Worm (Caenorhabditis elegans) whole organism, L1 larva: ENCODE results near the gene sups-1.

Experiments
- F16B12.6 ChIP-seq: fragments of 150-350 bp; optimal IDR thresholded peaks from 2 replicates; lab custom pipeline; 2014; ENCODE audit warnings: missing biosample characterization, missing genetic modification characterization
- alr-1 ChIP-seq: fragments of 200-800 bp; sonication (Bioruptor generic); optimal IDR thresholded peaks from 2 replicates; lab custom pipeline; 2018; ENCODE audit warnings: borderline replicate concordance, mild to moderate bottlenecking, missing genetic modification characterization, missing compliant biosample characterization
- ceh-63 ChIP-seq: fragments of 200-800 bp; sonication (Bioruptor generic); optimal IDR thresholded peaks from 2 replicates; lab custom pipeline; 2018; ENCODE audit warnings: mild to moderate bottlenecking, missing genetic modification characterization, missing compliant biosample characterization
- ceh-82 ChIP-seq, 3 experiments: fragments of 150-350 bp in 1 of 3; sonication (generic microtip) in 2 of 3; optimal IDR thresholded peaks; 2 replicates each; lab custom pipeline; 2014 to 2017; ENCODE audit warnings: missing biosample characterization in 3 of 3, missing genetic modification characterization in 3 of 3
- ceh-88 ChIP-seq: fragments of 200-800 bp; sonication (Bioruptor generic); IDR thresholded peaks from 2 replicates; pipeline ENCODE4 v1.3.6; 2022; ENCODE audit warnings: missing genetic modification characterization, missing compliant biosample characterization
- ceh-90 ChIP-seq: sonication (generic microtip); optimal IDR thresholded peaks from 2 replicates; lab custom pipeline; 2016; ENCODE audit warnings: missing genetic modification characterization, missing compliant biosample characterization
- ces-1 ChIP-seq: fragments of 150-350 bp; optimal IDR thresholded peaks from 2 replicates; lab custom pipeline; 2014; ENCODE audit warnings: missing biosample characterization, missing genetic modification reagents, missing genetic modification characterization
- dsc-1 ChIP-seq: sonication (generic microtip); optimal IDR thresholded peaks from 2 replicates; lab custom pipeline; 2016; ENCODE audit warnings: mild to moderate bottlenecking, missing genetic modification characterization, missing compliant biosample characterization
- efl-1 ChIP-seq, 4 experiments: fragments of 150-350 bp; optimal IDR thresholded peaks in 3 of 4; peaks in 1 of 4; 1 replicate in 1 of 4; 2 replicates in 3 of 4; lab custom pipeline; 2014; ENCODE audit warnings: missing biosample characterization in 2 of 4, missing genetic modification characterization in 2 of 4, missing genetic modification reagents in 2 of 4
- egl-27 ChIP-seq, 2 experiments: fragments of 150-350 bp in 1 of 2; sonication (generic microtip); optimal IDR thresholded peaks; 3 replicates each; lab custom pipeline; 2017 to 2018; ENCODE audit warnings: missing biosample characterization in 2 of 2, missing genetic modification characterization in 2 of 2, missing genetic modification reagents in 2 of 2
- elt-2 ChIP-seq: sonication (generic microtip); optimal IDR thresholded peaks from 2 replicates; lab custom pipeline; 2016; ENCODE audit warnings: missing genetic modification characterization, mild to moderate bottlenecking, inconsistent platforms, missing compliant biosample characterization, missing genetic modification reagents
- fkh-10 ChIP-seq: sonication (generic microtip); optimal IDR thresholded peaks from 2 replicates; lab custom pipeline; 2017; ENCODE audit warnings: missing biosample characterization, missing genetic modification reagents, missing genetic modification characterization
- fkh-8 ChIP-seq: sonication (generic microtip); optimal IDR thresholded peaks from 2 replicates; lab custom pipeline; 2016; ENCODE audit warnings: mild to moderate bottlenecking, missing genetic modification characterization, missing compliant biosample characterization
- fos-1 ChIP-seq: fragments of 150-350 bp; optimal IDR thresholded peaks from 2 replicates; lab custom pipeline; 2014; ENCODE audit warnings: missing biosample characterization, missing genetic modification characterization
- hlh-4 ChIP-seq: sonication (generic microtip); optimal IDR thresholded peaks from 2 replicates; lab custom pipeline; 2016; ENCODE audit warnings: mild to moderate bottlenecking, missing genetic modification characterization, missing compliant biosample characterization
- hpl-2 ChIP-seq: fragments of 150-350 bp; optimal IDR thresholded peaks from 2 replicates; lab custom pipeline; 2014; ENCODE audit warnings: missing biosample characterization, missing genetic modification reagents, missing genetic modification characterization
- irx-1 ChIP-seq: sonication (generic microtip); optimal IDR thresholded peaks from 2 replicates; lab custom pipeline; 2016; ENCODE audit warnings: missing genetic modification characterization, missing compliant biosample characterization
- isw-1 ChIP-seq: fragments of 200-800 bp; sonication (Bioruptor generic); IDR thresholded peaks from 2 replicates; pipeline ENCODE4 v1.3.6; 2022; ENCODE audit warnings: missing genetic modification characterization, missing compliant biosample characterization
- lin-13 ChIP-seq: fragments of 150-350 bp; optimal IDR thresholded peaks from 2 replicates; lab custom pipeline; 2014; ENCODE audit warnings: missing biosample characterization, missing genetic modification reagents, missing genetic modification characterization
- lin-14 ChIP-seq: fragments of 200-800 bp; sonication (Bioruptor generic); optimal IDR thresholded peaks from 2 replicates; lab custom pipeline; 2018; ENCODE audit warnings: mild to moderate bottlenecking, missing genetic modification characterization, moderate library complexity, missing compliant biosample characterization
- lin-35 ChIP-seq, 2 experiments: fragments of 150-350 bp; optimal IDR thresholded peaks; 2 replicates each; lab custom pipeline; 2014; ENCODE audit warnings: missing biosample characterization in 2 of 2, missing genetic modification characterization in 2 of 2, missing genetic modification reagents in 2 of 2
- lsy-2 ChIP-seq, 2 experiments: fragments of 150-350 bp; optimal IDR thresholded peaks; 2 replicates each; lab custom pipeline; 2014; ENCODE audit warnings: missing biosample characterization in 2 of 2, missing genetic modification characterization in 2 of 2
- mdl-1 ChIP-seq, 2 experiments: fragments of 150-350 bp; optimal IDR thresholded peaks; 2 replicates each; lab custom pipeline; 2014 to 2017; ENCODE audit warnings: missing biosample characterization in 2 of 2, missing genetic modification characterization in 2 of 2, inconsistent platforms in 1 of 2
- mef-2 ChIP-seq: fragments of 150-350 bp; optimal IDR thresholded peaks from 2 replicates; lab custom pipeline; 2014; ENCODE audit warnings: missing biosample characterization, missing genetic modification characterization
- nhr-237 ChIP-seq: fragments of 150-350 bp; optimal IDR thresholded peaks from 2 replicates; lab custom pipeline; 2014; ENCODE audit warnings: missing biosample characterization, missing genetic modification characterization
- nhr-28 ChIP-seq: fragments of 150-350 bp; optimal IDR thresholded peaks from 2 replicates; lab custom pipeline; 2014; ENCODE audit warnings: missing biosample characterization, missing genetic modification characterization
- nhr-47 ChIP-seq: sonication (generic microtip); optimal IDR thresholded peaks from 2 replicates; lab custom pipeline; 2016; ENCODE audit warnings: mild to moderate bottlenecking, missing genetic modification characterization, moderate library complexity, missing compliant biosample characterization
- nhr-71 ChIP-seq: sonication (generic microtip); optimal IDR thresholded peaks from 2 replicates; lab custom pipeline; 2016; ENCODE audit warnings: mild to moderate bottlenecking, missing genetic modification characterization, moderate library complexity, missing compliant biosample characterization
- nhr-84 ChIP-seq: sonication (generic microtip); optimal IDR thresholded peaks from 2 replicates; lab custom pipeline; 2017; ENCODE audit warnings: missing biosample characterization, missing genetic modification characterization
- pag-3 ChIP-seq: sonication (generic microtip); optimal IDR thresholded peaks from 2 replicates; lab custom pipeline; 2017; ENCODE audit warnings: missing genetic modification characterization, mild to moderate bottlenecking, missing compliant biosample characterization, antibody characterized with exemption, borderline replicate concordance; ENCODE audit not compliant: insufficient read depth
- pax-3 ChIP-seq: fragments of 200-800 bp; sonication (Bioruptor generic); optimal IDR thresholded peaks from 2 replicates; lab custom pipeline; 2018; ENCODE audit warnings: mild to moderate bottlenecking, missing genetic modification characterization, moderate library complexity, missing compliant biosample characterization
- rnt-1 ChIP-seq: sonication (generic microtip); optimal IDR thresholded peaks from 2 replicates; lab custom pipeline; 2016; ENCODE audit warnings: mild to moderate bottlenecking, missing genetic modification characterization, moderate library complexity, missing compliant biosample characterization
- skn-1 ChIP-seq: fragments of 150-350 bp; optimal IDR thresholded peaks from 2 replicates; lab custom pipeline; 2014; ENCODE audit warnings: missing biosample characterization, missing genetic modification characterization
- snpc-4 ChIP-seq: fragments of 150-350 bp; optimal IDR thresholded peaks from 2 replicates; lab custom pipeline; 2014; ENCODE audit warnings: missing biosample characterization, missing genetic modification characterization
- sptf-1 ChIP-seq: fragments of 150-350 bp; optimal IDR thresholded peaks from 2 replicates; lab custom pipeline; 2014; ENCODE audit warnings: missing biosample characterization, missing genetic modification characterization
- sup-37 ChIP-seq: fragments of 200-800 bp; sonication (Bioruptor generic); optimal IDR thresholded peaks from 2 replicates; lab custom pipeline; 2018; ENCODE audit warnings: mild to moderate bottlenecking, missing genetic modification characterization, missing compliant biosample characterization
- swsn-7 ChIP-seq: sonication (generic microtip); optimal IDR thresholded peaks from 2 replicates; lab custom pipeline; 2016; ENCODE audit warnings: missing genetic modification characterization, missing compliant biosample characterization
- tlp-1 ChIP-seq: fragments of 150-350 bp; optimal IDR thresholded peaks from 2 replicates; lab custom pipeline; 2014; ENCODE audit warnings: missing biosample characterization, missing genetic modification characterization
- unc-130 ChIP-seq: fragments of 150-350 bp; optimal IDR thresholded peaks from 2 replicates; lab custom pipeline; 2017; ENCODE audit warnings: missing biosample characterization, missing genetic modification characterization, inconsistent platforms
- unc-86 ChIP-seq: sonication (generic microtip); optimal IDR thresholded peaks from 2 replicates; lab custom pipeline; 2016; ENCODE audit warnings: missing genetic modification characterization, missing compliant biosample characterization
- zag-1 ChIP-seq: fragments of 150-350 bp; optimal IDR thresholded peaks from 2 replicates; lab custom pipeline; 2014; ENCODE audit warnings: missing biosample characterization, missing genetic modification characterization

Gene sups-1

DNA sequence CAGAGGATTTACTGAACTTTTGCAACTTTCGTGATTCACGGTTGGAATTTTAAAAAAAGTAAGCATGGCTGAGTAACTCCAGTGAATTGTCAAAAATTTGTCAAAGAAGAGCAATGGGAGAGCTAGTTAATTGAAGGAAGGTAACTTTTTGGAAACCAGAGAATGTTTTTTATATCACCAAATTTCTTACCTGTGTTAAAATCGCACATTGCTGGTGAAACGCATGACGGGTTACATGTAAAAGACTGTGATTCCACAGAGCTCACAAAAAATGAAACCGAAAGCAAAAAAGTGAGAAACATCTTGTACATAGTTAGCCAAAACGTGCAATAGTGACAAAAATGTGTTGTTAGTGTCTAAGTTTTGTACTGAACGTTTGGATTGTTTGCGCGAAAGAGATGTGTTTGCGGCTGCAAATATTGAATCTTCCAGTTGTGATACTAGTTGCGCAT lies 4.8 kb upstream of the sups-1 start, which contains the start of gene F22F4.9:
Gene F22F4.9, minus strand, starts transcription at position 402 of the 452 bp plus-strand sequence.
- TF ChIP-seq skn-1 (tag; lab: Kevin White, UChicago) (no peak), lin-35 (GFP tag; optimal IDR thresholded peaks at IDR 0.05; lab: Kevin White, UChicago) (no peak), egl-27 (tag; optimal IDR thresholded peaks at IDR 0.05; lab: Kevin White, UChicago) (no peak), ceh-63 (GFP tag; lab: Kevin White, UChicago) (no peak), efl-1 (optimal IDR thresholded peaks at IDR 0.05; lab: Kevin White, UChicago) (no peak), efl-1 (GFP tag; optimal IDR thresholded peaks at IDR 0.05 in 1 of 2; lab: Kevin White, UChicago) (no peak), nhr-84 (tag; lab: Kevin White, UChicago) (no peak), nhr-71 (tag; lab: Kevin White, UChicago) (no peak), rnt-1 (tag; lab: Kevin White, UChicago) (no peak), snpc-4 (no peak), pax-3 (tag; lab: Kevin White, UChicago) (no peak), nhr-28 (tag; lab: Kevin White, UChicago) (no peak), alr-1 (no peak), ceh-88 (GFP tag; lab: Robert Waterston, UW) (no peak), mef-2 (tag; lab: Kevin White, UChicago) (no peak), unc-130 (tag; lab: Kevin White, UChicago) (no peak), sup-37 (GFP tag; lab: Kevin White, UChicago) (no peak), isw-1 (GFP tag; lab: Robert Waterston, UW) (no peak), ces-1 (GFP tag; lab: Kevin White, UChicago) (no peak)

ce11 chrX:6001432-6001831 lies 2.5 kb upstream of the sups-1 start, which contains the start of gene F22F4.4:
TSS of gene F22F4.4 (minus strand) at chrX:6001532.
- TF ChIP-seq fkh-8 (tag; lab: Kevin White, UChicago) (no peak), ceh-63 (GFP tag; lab: Kevin White, UChicago) (no peak), zag-1 (no peak), lin-13 (GFP tag; lab: Kevin White, UChicago) (no peak), fkh-10 (GFP tag; lab: Kevin White, UChicago) (no peak), fos-1 (no peak), sptf-1 (tag; lab: Kevin White, UChicago) (no peak), irx-1 (no peak), ceh-82 (tag; optimal IDR thresholded peaks at IDR 0.05; lab: Kevin White, UChicago) (no peak), nhr-47 (no peak), tlp-1 (tag; lab: Kevin White, UChicago) (no peak)

DNA sequence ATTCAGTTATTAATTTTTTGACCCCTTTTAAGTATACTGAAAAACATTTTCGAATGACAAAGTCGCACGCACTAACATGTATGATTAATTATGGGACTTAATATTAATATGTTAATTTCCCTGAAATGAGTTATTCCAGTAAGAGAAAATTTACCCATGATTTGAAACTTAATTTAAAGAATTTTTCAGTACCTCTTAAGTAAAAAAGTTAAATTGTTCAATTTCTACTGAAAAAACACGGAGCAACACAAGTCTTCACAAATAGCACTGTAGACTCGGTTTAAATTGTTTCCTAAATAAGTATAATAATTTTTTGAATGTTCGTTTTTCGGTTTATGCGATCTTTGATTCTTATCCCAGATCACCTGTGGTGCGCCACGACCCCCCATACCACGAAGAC lies 1.5 kb upstream of the sups-1 start:
- TF ChIP-seq F16B12.6 (tag; lab: Kevin White, UChicago) (no peak), hlh-4 (no peak), egl-27 (tag; optimal IDR thresholded peaks at IDR 0.05; lab: Kevin White, UChicago) (no peak), lsy-2 (tag; optimal IDR thresholded peaks at IDR 0.05; lab: Kevin White, UChicago) (no peak), irx-1 (no peak), zag-1 (no peak), unc-86 (tag; lab: Kevin White, UChicago) (no peak), rnt-1 (tag; lab: Kevin White, UChicago) (no peak), isw-1 (GFP tag; lab: Robert Waterston, UW) (no peak), dsc-1 (no peak), skn-1 (tag; lab: Kevin White, UChicago) (no peak), elt-2 (tag; lab: Kevin White, UChicago) (no peak), mdl-1 (tag; optimal IDR thresholded peaks at IDR 0.05; lab: Kevin White, UChicago) (no peak), nhr-237 (tag; lab: Kevin White, UChicago) (no peak), pag-3 (no peak), lin-14 (GFP tag; lab: Kevin White, UChicago) (no peak), swsn-7 (tag; lab: Kevin White, UChicago) (no peak), fkh-8 (tag; lab: Kevin White, UChicago) (no peak), hpl-2 (GFP tag; lab: Kevin White, UChicago) (no peak), ceh-90 (tag; lab: Kevin White, UChicago) (no peak)
